Worm (Caenorhabditis elegans) whole organism, L1 larva: ENCODE measurements around the gene sumv-2.

ENCODE experiments used
- C04F5.9 ChIP-seq: sonication (generic microtip); optimal IDR thresholded peaks from 2 replicates; lab custom pipeline; 2016; ENCODE audit warnings: missing genetic modification characterization, missing compliant biosample characterization
- C34B4.2 ChIP-seq: sonication (generic microtip); optimal IDR thresholded peaks from 2 replicates; lab custom pipeline; 2017; ENCODE audit warnings: mild to moderate bottlenecking, missing genetic modification characterization, missing compliant biosample characterization
- aha-1 ChIP-seq: fragments of 150-350 bp; optimal IDR thresholded peaks from 2 replicates; lab custom pipeline; 2014; ENCODE audit warnings: missing biosample characterization, missing genetic modification characterization
- blmp-1 ChIP-seq: fragments of 150-350 bp; optimal IDR thresholded peaks from 2 replicates; lab custom pipeline; 2014; ENCODE audit warnings: missing biosample characterization, missing genetic modification characterization
- ceh-8 ChIP-seq: fragments of 200-800 bp; sonication (Bioruptor generic); optimal IDR thresholded peaks from 2 replicates; lab custom pipeline; 2018; ENCODE audit warnings: mild to moderate bottlenecking, missing genetic modification characterization, moderate library complexity, missing compliant biosample characterization
- ceh-82 ChIP-seq, 3 experiments: fragments of 150-350 bp in 1 of 3; sonication (generic microtip) in 2 of 3; optimal IDR thresholded peaks; 2 replicates each; lab custom pipeline; 2014 to 2017; ENCODE audit warnings: missing biosample characterization in 3 of 3, missing genetic modification characterization in 3 of 3
- efl-1 ChIP-seq, 4 experiments: fragments of 150-350 bp; optimal IDR thresholded peaks in 3 of 4; peaks in 1 of 4; 1 replicate in 1 of 4; 2 replicates in 3 of 4; lab custom pipeline; 2014; ENCODE audit warnings: missing biosample characterization in 2 of 4, missing genetic modification characterization in 2 of 4, missing genetic modification reagents in 2 of 4
- efl-3 ChIP-seq: fragments of 200-800 bp; sonication (Bioruptor generic); optimal IDR thresholded peaks from 2 replicates; lab custom pipeline; 2018; ENCODE audit warnings: mild to moderate bottlenecking, missing genetic modification characterization, missing compliant biosample characterization
- elt-2 ChIP-seq: sonication (generic microtip); optimal IDR thresholded peaks from 2 replicates; lab custom pipeline; 2016; ENCODE audit warnings: missing genetic modification characterization, mild to moderate bottlenecking, inconsistent platforms, missing compliant biosample characterization, missing genetic modification reagents
- elt-3 ChIP-seq, 6 experiments: fragments of 150-350 bp in 1 of 6; sonication (generic microtip); optimal IDR thresholded peaks; 2 replicates each; lab custom pipeline; 2017 to 2018; ENCODE audit warnings: missing biosample characterization in 6 of 6, missing genetic modification characterization in 6 of 6, inconsistent platforms in 1 of 6
- hlh-17 ChIP-seq: fragments of 200-800 bp; sonication (Bioruptor generic); optimal IDR thresholded peaks from 2 replicates; lab custom pipeline; 2018; ENCODE audit warnings: missing genetic modification characterization, mild to moderate bottlenecking, missing compliant biosample characterization, moderate library complexity, borderline replicate concordance
- hpl-2 ChIP-seq: fragments of 150-350 bp; optimal IDR thresholded peaks from 2 replicates; lab custom pipeline; 2014; ENCODE audit warnings: missing biosample characterization, missing genetic modification reagents, missing genetic modification characterization
- lin-13 ChIP-seq: fragments of 150-350 bp; optimal IDR thresholded peaks from 2 replicates; lab custom pipeline; 2014; ENCODE audit warnings: missing biosample characterization, missing genetic modification reagents, missing genetic modification characterization
- lin-14 ChIP-seq: fragments of 200-800 bp; sonication (Bioruptor generic); optimal IDR thresholded peaks from 2 replicates; lab custom pipeline; 2018; ENCODE audit warnings: mild to moderate bottlenecking, missing genetic modification characterization, moderate library complexity, missing compliant biosample characterization
- lin-15B ChIP-seq: fragments of 150-350 bp; sonication (generic microtip); optimal IDR thresholded peaks from 3 replicates; lab custom pipeline; 2014; ENCODE audit warnings: missing biosample characterization, missing genetic modification characterization
- lin-35 ChIP-seq, 2 experiments: fragments of 150-350 bp; optimal IDR thresholded peaks; 2 replicates each; lab custom pipeline; 2014; ENCODE audit warnings: missing biosample characterization in 2 of 2, missing genetic modification characterization in 2 of 2, missing genetic modification reagents in 2 of 2
- lsy-2 ChIP-seq, 2 experiments: fragments of 150-350 bp; optimal IDR thresholded peaks; 2 replicates each; lab custom pipeline; 2014; ENCODE audit warnings: missing biosample characterization in 2 of 2, missing genetic modification characterization in 2 of 2
- mdl-1 ChIP-seq, 2 experiments: fragments of 150-350 bp; optimal IDR thresholded peaks; 2 replicates each; lab custom pipeline; 2014 to 2017; ENCODE audit warnings: missing biosample characterization in 2 of 2, missing genetic modification characterization in 2 of 2, inconsistent platforms in 1 of 2
- mep-1 ChIP-seq: fragments of 150-350 bp; optimal IDR thresholded peaks from 2 replicates; lab custom pipeline; 2014; ENCODE audit warnings: missing biosample characterization, missing genetic modification characterization
- nhr-20 ChIP-seq: sonication (generic microtip); optimal IDR thresholded peaks from 2 replicates; lab custom pipeline; 2016; ENCODE audit warnings: mild to moderate bottlenecking, missing genetic modification characterization, missing compliant biosample characterization
- nhr-237 ChIP-seq: fragments of 150-350 bp; optimal IDR thresholded peaks from 2 replicates; lab custom pipeline; 2014; ENCODE audit warnings: missing biosample characterization, missing genetic modification characterization
- nhr-47 ChIP-seq: sonication (generic microtip); optimal IDR thresholded peaks from 2 replicates; lab custom pipeline; 2016; ENCODE audit warnings: mild to moderate bottlenecking, missing genetic modification characterization, moderate library complexity, missing compliant biosample characterization
- nhr-71 ChIP-seq: sonication (generic microtip); optimal IDR thresholded peaks from 2 replicates; lab custom pipeline; 2016; ENCODE audit warnings: mild to moderate bottlenecking, missing genetic modification characterization, moderate library complexity, missing compliant biosample characterization
- nhr-85 ChIP-seq: sonication (generic microtip); peaks from one replicate; lab custom pipeline; 2016; ENCODE audit warnings: missing genetic modification characterization, inconsistent platforms, missing compliant biosample characterization
- nhr-90 ChIP-seq: sonication (generic microtip); optimal IDR thresholded peaks from 2 replicates; lab custom pipeline; 2016; ENCODE audit warnings: mild to moderate bottlenecking, missing genetic modification characterization, missing compliant biosample characterization; ENCODE audit not compliant: poor library complexity
- pqm-1 ChIP-seq: sonication (generic microtip); optimal IDR thresholded peaks from 3 replicates; lab custom pipeline; 2017; ENCODE audit warnings: missing biosample characterization, missing genetic modification characterization
- rnt-1 ChIP-seq: sonication (generic microtip); optimal IDR thresholded peaks from 2 replicates; lab custom pipeline; 2016; ENCODE audit warnings: mild to moderate bottlenecking, missing genetic modification characterization, moderate library complexity, missing compliant biosample characterization
- snpc-4 ChIP-seq: fragments of 150-350 bp; optimal IDR thresholded peaks from 2 replicates; lab custom pipeline; 2014; ENCODE audit warnings: missing biosample characterization, missing genetic modification characterization
- snu-23 ChIP-seq: sonication (generic microtip); optimal IDR thresholded peaks from 2 replicates; lab custom pipeline; 2016; ENCODE audit warnings: missing genetic modification characterization, missing compliant biosample characterization
- sox-4 ChIP-seq: sonication (generic microtip); optimal IDR thresholded peaks from 2 replicates; lab custom pipeline; 2016; ENCODE audit warnings: missing genetic modification characterization, missing compliant biosample characterization
- sptf-1 ChIP-seq: fragments of 150-350 bp; optimal IDR thresholded peaks from 2 replicates; lab custom pipeline; 2014; ENCODE audit warnings: missing biosample characterization, missing genetic modification characterization
- sup-37 ChIP-seq: fragments of 200-800 bp; sonication (Bioruptor generic); optimal IDR thresholded peaks from 2 replicates; lab custom pipeline; 2018; ENCODE audit warnings: mild to moderate bottlenecking, missing genetic modification characterization, missing compliant biosample characterization
- tbx-2 ChIP-seq: sonication (generic microtip); optimal IDR thresholded peaks from 2 replicates; lab custom pipeline; 2016; ENCODE audit warnings: missing genetic modification characterization, missing compliant biosample characterization
- unc-130 ChIP-seq: fragments of 150-350 bp; optimal IDR thresholded peaks from 2 replicates; lab custom pipeline; 2017; ENCODE audit warnings: missing biosample characterization, missing genetic modification characterization, inconsistent platforms
- zag-1 ChIP-seq: fragments of 150-350 bp; optimal IDR thresholded peaks from 2 replicates; lab custom pipeline; 2014; ENCODE audit warnings: missing biosample characterization, missing genetic modification characterization
- zip-4 ChIP-seq: fragments of 200-800 bp; sonication (Bioruptor generic); optimal IDR thresholded peaks from 2 replicates; lab custom pipeline; 2018; ENCODE audit warnings: mild to moderate bottlenecking, missing genetic modification characterization, moderate library complexity, missing compliant biosample characterization
- ztf-4 ChIP-seq: fragments of 150-350 bp; optimal IDR thresholded peaks from 2 replicates; lab custom pipeline; 2014; ENCODE audit warnings: missing biosample characterization, missing genetic modification characterization

sumv-2 gene

DNA sequence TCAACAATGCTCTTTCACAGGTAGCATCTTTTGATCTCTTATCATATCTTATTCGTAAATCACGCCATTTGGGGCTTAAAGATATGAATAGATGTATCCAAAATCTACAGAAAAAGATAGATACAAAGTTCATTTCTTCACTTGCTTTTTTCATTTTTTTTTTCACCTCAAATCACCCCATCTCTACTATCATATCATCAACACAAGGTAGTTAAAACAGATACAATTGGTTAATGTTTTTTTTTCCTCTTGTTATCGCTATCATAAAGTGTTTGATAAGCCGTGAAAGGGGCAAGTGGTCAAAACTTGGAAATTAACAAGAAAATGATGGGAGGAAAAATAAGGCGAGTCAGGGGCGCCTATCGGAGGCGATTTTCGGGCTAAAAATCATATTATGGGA, 12.9 kb downstream of the sumv-2 start:
- TF ChIP-seq lin-13 (no peak), hlh-17 (GFP tag; lab: Kevin White, UChicago) (no peak), aha-1 (tag; lab: Kevin White, UChicago) (no peak), mep-1 (peak; percentile 24), tbx-2 (tag; lab: Kevin White, UChicago) (no peak), lin-15B (no peak), zip-4 (GFP tag; lab: Kevin White, UChicago) (no peak), nhr-20 (peak; percentile 22), nhr-71 (tag; lab: Kevin White, UChicago) (peak; percentile 17), nhr-85 (tag; lab: Kevin White, UChicago) (peak; percentile 53), snu-23 (GFP tag; lab: Kevin White, UChicago) (no peak), sup-37 (no peak), elt-2 (tag; lab: Kevin White, UChicago) (peak; percentile 23), sox-4 (tag; lab: Kevin White, UChicago) (no peak), nhr-237 (tag; lab: Kevin White, UChicago) (no peak), rnt-1 (tag; lab: Kevin White, UChicago) (no peak), lin-14 (peak; percentile 48), snpc-4 (tag; lab: Kevin White, UChicago) (no peak), efl-1 (optimal IDR thresholded peaks at IDR 0.05; lab: Kevin White, UChicago) (no peak), efl-1 (GFP tag; optimal IDR thresholded peaks at IDR 0.05 in 1 of 2; lab: Kevin White, UChicago) (peak in 1 of 2 experiments; percentile 6), pqm-1 (tag; lab: Kevin White, UChicago) (peak; percentile 38), mdl-1 (tag; optimal IDR thresholded peaks at IDR 0.05; lab: Kevin White, UChicago) (no peak), C34B4.2 (tag; lab: Kevin White, UChicago) (no peak), efl-3 (GFP tag; lab: Kevin White, UChicago) (no peak), blmp-1 (tag; lab: Kevin White, UChicago) (peak; percentile 46), elt-3 (tag; optimal IDR thresholded peaks at IDR 0.05; lab: Kevin White, UChicago) (peak in 5 of 6 experiments; percentile 91 to 97 (median 96))

ce11 chrV:4637153-4637552, 19.8 kb downstream of the sumv-2 start:
- TF ChIP-seq ztf-4 (tag; lab: Kevin White, UChicago) (no peak), sptf-1 (tag; lab: Kevin White, UChicago) (no peak)
- TF ChIP-seq, all 84 proteins: peak for 0

ce11 chrV:4640501-4641150, 23.3 kb downstream of the sumv-2 start:
- TF ChIP-seq C04F5.9 (tag; lab: Kevin White, UChicago) (no peak), lin-35 (GFP tag; optimal IDR thresholded peaks at IDR 0.05; lab: Kevin White, UChicago) (peak in 1 of 2 experiments; percentile 3), lsy-2 (tag; optimal IDR thresholded peaks at IDR 0.05; lab: Kevin White, UChicago) (peak in 1 of 2 experiments; percentile 8), nhr-47 (tag; lab: Kevin White, UChicago) (no peak), sup-37 (no peak), nhr-85 (tag; lab: Kevin White, UChicago) (peak; percentile 52), unc-130 (tag; lab: Kevin White, UChicago) (no peak), nhr-20 (peak; percentile 23), hlh-17 (GFP tag; lab: Kevin White, UChicago) (no peak), nhr-71 (tag; lab: Kevin White, UChicago) (peak; percentile 48), ceh-8 (peak; percentile 91), nhr-90 (tag; lab: Kevin White, UChicago) (no peak), elt-3 (tag; optimal IDR thresholded peaks at IDR 0.05; lab: Kevin White, UChicago) (peak in 2 of 6 experiments; percentile 35 to 58), ceh-82 (tag; optimal IDR thresholded peaks at IDR 0.05; lab: Kevin White, UChicago) (no peak), zag-1 (tag; lab: Kevin White, UChicago) (no peak), hpl-2 (GFP tag; lab: Kevin White, UChicago) (no peak)
